Fruit fly (Drosophila melanogaster) whole organism, embryonic: ENCODE results near the gene AsnRS.

Experiments used
- Ada2b ChIP-seq: fragments of 200-800 bp; sonication (Bioruptor generic); IDR thresholded peaks from 2 replicates; pipeline ENCODE4 v1.3.6; 2022; ENCODE audit warnings: missing biosample characterization, missing genetic modification characterization
- Blimp-1 ChIP-seq: fragments of 200-800 bp; sonication (Bioruptor generic); optimal IDR thresholded peaks from 3 replicates; lab custom pipeline; 2018; ENCODE audit warnings: missing biosample characterization, missing genetic modification characterization, mild to moderate bottlenecking, moderate library complexity, missing genetic modification reagents
- CG7928 ChIP-seq: fragments of 200-800 bp; sonication (Bioruptor generic); optimal IDR thresholded peaks from 2 replicates; lab custom pipeline; 2017; ENCODE audit warnings: missing biosample characterization, mild to moderate bottlenecking, missing genetic modification characterization
- CG8359 ChIP-seq: fragments of 200-800 bp; sonication (Bioruptor generic); optimal IDR thresholded peaks from 2 replicates; lab custom pipeline; 2017; ENCODE audit warnings: missing biosample characterization, mild to moderate bottlenecking, missing genetic modification characterization, borderline replicate concordance
- CG9727 ChIP-seq: fragments of 200-800 bp; sonication (Bioruptor generic); optimal IDR thresholded peaks from 3 replicates; lab custom pipeline; 2017; ENCODE audit warnings: missing biosample characterization, mild to moderate bottlenecking, missing genetic modification characterization
- Neu2 ChIP-seq: fragments of 200-800 bp; sonication (Bioruptor generic); optimal IDR thresholded peaks from 3 replicates; lab custom pipeline; 2016; ENCODE audit warnings: missing biosample characterization, missing genetic modification characterization, borderline replicate concordance
- Sox102F ChIP-seq: fragments of 200-800 bp; sonication (Bioruptor generic); optimal IDR thresholded peaks from 2 replicates; lab custom pipeline; 2018; ENCODE audit warnings: missing biosample characterization, mild to moderate bottlenecking, missing genetic modification characterization, moderate library complexity
- cg ChIP-seq: fragments of 200-800 bp; sonication (Bioruptor generic); optimal IDR thresholded peaks from 3 replicates; lab custom pipeline; 2019; ENCODE audit warnings: missing biosample characterization, mild to moderate bottlenecking, missing genetic modification characterization, moderate library complexity
- dan ChIP-seq: fragments of 200-800 bp; sonication (Bioruptor generic); IDR thresholded peaks from 2 replicates; pipeline ENCODE4 v1.3.6; 2022; ENCODE audit warnings: missing biosample characterization, missing genetic modification characterization
- ems ChIP-seq: fragments of 200-800 bp; sonication (Bioruptor generic); optimal IDR thresholded peaks from 3 replicates; lab custom pipeline; 2016; ENCODE audit warnings: missing biosample characterization, missing genetic modification characterization
- usp ChIP-seq: fragments of >200 bp; optimal IDR thresholded peaks from 2 replicates; lab custom pipeline; 2017; ENCODE audit warnings: missing biosample characterization, missing genetic modification characterization

- TF ChIP-seq usp (GFP tag; lab: Kevin White, UChicago) (no peak), Ada2b (no peak), Sox102F (GFP tag; lab: Kevin White, UChicago) (no peak), Blimp-1 (GFP tag; lab: Kevin White, UChicago) (no peak), Neu2 (GFP tag; lab: Kevin White, UChicago) (no peak), CG9727 (GFP tag; lab: Kevin White, UChicago) (no peak), cg (peak; percentile 7), CG8359 (GFP tag; lab: Kevin White, UChicago) (no peak), dan (no peak), CG7928 (GFP tag; lab: Kevin White, UChicago) (no peak), ems (GFP tag; lab: Kevin White, UChicago) (no peak)
Observed at dm6 chr2L:19096361-19096760, 35.4 kb downstream of the AsnRS start.
